Worm (Caenorhabditis elegans): ENCODE results near the gene mvk-1.

The mvk-1 gene

DNA sequence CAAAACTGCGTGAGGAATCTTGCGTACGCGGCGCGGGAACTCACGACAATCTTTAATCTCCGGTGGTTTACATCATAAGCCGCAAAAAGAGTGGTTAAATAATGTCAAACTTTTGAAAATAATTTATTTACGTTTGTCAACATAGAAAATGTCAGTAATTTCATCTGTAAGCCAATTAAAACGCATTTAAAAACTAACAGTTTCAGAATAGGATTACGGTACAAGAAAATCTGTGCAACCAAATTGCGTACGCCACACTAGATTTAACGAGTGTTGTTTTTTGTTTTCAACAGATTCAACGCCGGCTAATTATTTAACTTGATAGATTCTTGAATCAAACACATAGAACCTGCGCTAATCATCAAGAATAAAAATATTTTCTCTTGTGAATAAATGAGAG is 4.7 kb upstream of the mvk-1 start (continued):
- TF ChIP-seq mxl-1 (tag; optimal IDR thresholded peaks at IDR 0.05) (no peak), efl-1 (GFP tag; optimal IDR thresholded peaks at IDR 0.05) (no peak), T07F8.4 (tag; optimal IDR thresholded peaks at IDR 0.05) (no peak), madf-10 (tag; optimal IDR thresholded peaks at IDR 0.05) (no peak), lsl-1 (GFP tag; optimal IDR thresholded peaks at IDR 0.05) (peak; percentile 91), ceh-91 (GFP tag; IDR thresholded peaks at IDR 0.05) (no peak), unc-62 (GFP tag; optimal IDR thresholded peaks at IDR 0.05) (no peak), ztf-25 (GFP tag; IDR thresholded peaks at IDR 0.05) (no peak), gei-17 (GFP tag; optimal IDR thresholded peaks at IDR 0.05) (no peak), hrde-1 (tag; optimal IDR thresholded peaks at IDR 0.05; ENCODE audit: borderline replicate concordance) (no peak), K11D2.4 (GFP tag; IDR thresholded peaks at IDR 0.05) (no peak), atf-7 (tag; optimal IDR thresholded peaks at IDR 0.05) (no peak), ztf-28 (GFP tag; IDR thresholded peaks at IDR 0.05) (no peak), rcor-1 (GFP tag; IDR thresholded peaks at IDR 0.05) (no peak), lsy-27 (tag; optimal IDR thresholded peaks at IDR 0.05; ENCODE audit: borderline replicate concordance, insufficient read depth) (no peak), ZK185.1 (tag; optimal IDR thresholded peaks at IDR 0.05; ENCODE audit: poor library complexity, severe bottlenecking) (no peak), mel-28 (tag; optimal IDR thresholded peaks at IDR 0.05; ENCODE audit: borderline replicate concordance) (no peak), F57A8.1 (GFP tag; optimal IDR thresholded peaks at IDR 0.05) (no peak), Y79H2A.3 (GFP tag; conservative IDR thresholded peaks at IDR 0.05) (no peak), D2030.7 (GFP tag; IDR thresholded peaks at IDR 0.05) (peak; percentile 52; the same call in 1 of the 2 replicates), fkh-3 (tag; optimal IDR thresholded peaks at IDR 0.05) (no peak), athp-1 (tag; optimal IDR thresholded peaks at IDR 0.05) (peak; percentile 92), nhr-27 (tag; optimal IDR thresholded peaks at IDR 0.05) (no peak), hlh-26 (GFP tag; conservative IDR thresholded peaks at IDR 0.05) (no peak), lin-40 (tag; optimal IDR thresholded peaks at IDR 0.05) (no peak), chd-7 (tag; optimal IDR thresholded peaks at IDR 0.05) (no peak)

DNA sequence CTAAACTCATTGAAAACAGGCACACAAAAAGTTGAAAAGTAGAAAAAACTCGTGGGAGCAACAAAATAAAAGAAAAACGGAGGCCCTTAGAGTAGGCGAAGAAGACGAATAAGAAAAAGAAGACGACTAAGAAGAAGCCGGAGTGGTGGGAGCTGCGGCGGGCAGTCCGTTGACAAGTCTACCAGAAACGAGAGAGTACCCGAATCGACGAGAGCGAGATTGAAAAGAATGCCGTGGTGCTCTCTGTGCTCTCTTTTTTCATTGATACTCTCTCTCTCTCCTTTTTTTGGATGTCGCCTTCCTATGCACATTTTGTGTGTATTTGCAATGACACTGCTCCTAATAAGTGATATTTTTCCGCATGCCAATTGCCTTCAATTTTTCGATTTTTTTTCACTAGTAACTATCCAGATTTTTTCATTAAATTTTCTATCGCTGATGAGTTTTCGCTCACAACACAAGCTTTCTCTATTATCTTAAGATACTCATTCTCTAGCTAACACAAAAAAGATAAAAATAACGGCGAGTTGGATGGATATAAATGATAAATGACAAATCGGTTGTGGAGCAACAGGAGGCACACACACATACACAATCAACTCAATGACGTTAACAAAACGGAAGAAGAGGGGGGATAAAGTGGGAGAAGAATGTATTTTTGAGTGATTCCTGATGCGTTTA is 4.0 kb upstream of the mvk-1 start:
- peak; percentile 38; the same call in 1 of the 2 replicates for TF ChIP-seq hmg-1.2 (GFP tag; IDR thresholded peaks at IDR 0.05)
- TF ChIP-seq F10E7.11 (tag; optimal IDR thresholded peaks at IDR 0.05), result no peak
- TF ChIP-seq atf-7 (tag; optimal IDR thresholded peaks at IDR 0.05), result no peak
- TF ChIP-seq nhr-80 (tag; optimal IDR thresholded peaks at IDR 0.05), result peak; percentile 36
- no peak for TF ChIP-seq let-526 (GFP tag; IDR thresholded peaks at IDR 0.05)
- peak; percentile 51 for TF ChIP-seq K12H6.12 (tag; optimal IDR thresholded peaks at IDR 0.05)
- no peak for TF ChIP-seq attf-5 (GFP tag; optimal IDR thresholded peaks at IDR 0.05)
- TF ChIP-seq nfya-1 (tag; optimal IDR thresholded peaks at IDR 0.05; ENCODE audit: borderline replicate concordance, insufficient read depth), result no peak
- no peak for TF ChIP-seq sptf-2 (GFP tag; optimal IDR thresholded peaks at IDR 0.05)
- peak; percentile 44; the same call in 1 of the 2 replicates for TF ChIP-seq zfh-2 (GFP tag; conservative IDR thresholded peaks at IDR 0.05)
- TF ChIP-seq pbrm-1 (GFP tag; IDR thresholded peaks at IDR 0.05), result no peak
- TF ChIP-seq lin-40 (tag; optimal IDR thresholded peaks at IDR 0.05), result no peak

DNA sequence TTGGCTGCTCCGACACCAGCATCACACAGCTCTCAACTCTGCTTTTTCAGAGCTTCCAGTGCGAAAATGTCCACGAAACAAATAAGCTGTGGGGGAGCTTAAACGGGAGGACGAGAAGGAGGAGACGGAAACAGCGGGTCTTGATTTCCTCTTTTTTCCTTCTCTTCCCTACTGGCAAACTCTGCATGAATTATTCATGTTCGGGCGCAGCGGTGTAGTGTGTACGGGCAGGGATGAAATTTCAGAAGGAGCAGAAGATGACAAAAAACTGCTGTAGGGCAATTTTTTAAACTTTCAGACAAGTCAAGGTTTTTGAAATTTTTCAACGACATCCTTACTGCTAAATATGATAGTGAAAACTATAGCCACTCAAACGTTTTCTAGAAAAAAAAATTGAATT is 3.2 kb upstream of the mvk-1 start:
- TF ChIP-seq zfh-2 (GFP tag; conservative IDR thresholded peaks at IDR 0.05), result peak; percentile 20; the same call in 1 of the 2 replicates
- no peak for TF ChIP-seq lsl-1 (GFP tag; optimal IDR thresholded peaks at IDR 0.05)
- no peak for TF ChIP-seq madf-8 (GFP tag; conservative IDR thresholded peaks at IDR 0.05)
